Worm (Caenorhabditis elegans) whole organism, L2 larva: ENCODE measurements around the gene zig-11.

ENCODE experiments used
- C34F6.9 ChIP-seq: fragments of 150-350 bp; optimal IDR thresholded peaks from 2 replicates; lab custom pipeline; 2014; ENCODE audit warnings: missing biosample characterization, missing genetic modification characterization
- F13H6.1 ChIP-seq: sonication (generic microtip); optimal IDR thresholded peaks from 2 replicates; lab custom pipeline; 2016; ENCODE audit warnings: missing genetic modification characterization, missing compliant biosample characterization
- R02D3.7 ChIP-seq: fragments of 150-350 bp; optimal IDR thresholded peaks from 2 replicates; lab custom pipeline; 2014; ENCODE audit warnings: missing biosample characterization, missing genetic modification characterization
- Y55F3AM.14 ChIP-seq: fragments of 200-800 bp; sonication (Bioruptor generic); optimal IDR thresholded peaks from 2 replicates; lab custom pipeline; 2018; ENCODE audit warnings: mild to moderate bottlenecking, missing genetic modification characterization, missing compliant biosample characterization
- ZK546.5 ChIP-seq: sonication (generic microtip); optimal IDR thresholded peaks from 2 replicates; lab custom pipeline; 2017; ENCODE audit warnings: missing biosample characterization, missing genetic modification characterization
- alr-1 ChIP-seq: fragments of 150-350 bp; optimal IDR thresholded peaks from 2 replicates; lab custom pipeline; 2014; ENCODE audit warnings: missing biosample characterization, missing genetic modification characterization
- ama-1 ChIP-seq: fragments of 150-350 bp; optimal IDR thresholded peaks from 2 replicates; lab custom pipeline; 2018; ENCODE audit warnings: inconsistent platforms
- ceh-82 ChIP-seq: fragments of 150-350 bp; optimal IDR thresholded peaks from 2 replicates; lab custom pipeline; 2014; ENCODE audit warnings: missing biosample characterization, missing genetic modification characterization
- crh-2 ChIP-seq: sonication (generic microtip); optimal IDR thresholded peaks from 2 replicates; lab custom pipeline; 2017; ENCODE audit warnings: missing biosample characterization, missing genetic modification characterization
- dmd-4 ChIP-seq: sonication (generic microtip); optimal IDR thresholded peaks from 2 replicates; lab custom pipeline; 2017; ENCODE audit warnings: missing biosample characterization, missing genetic modification characterization
- elt-3 ChIP-seq: sonication (generic microtip); optimal IDR thresholded peaks from 2 replicates; lab custom pipeline; 2017; ENCODE audit warnings: missing biosample characterization, missing genetic modification characterization
- fos-1 ChIP-seq: fragments of 150-350 bp; optimal IDR thresholded peaks from 2 replicates; lab custom pipeline; 2014; ENCODE audit warnings: missing biosample characterization, missing genetic modification characterization
- gmeb-1 ChIP-seq: fragments of 150-350 bp; optimal IDR thresholded peaks from 2 replicates; lab custom pipeline; 2014; ENCODE audit warnings: missing biosample characterization, missing genetic modification characterization
- lin-11 ChIP-seq: fragments of 150-350 bp; sonication (generic microtip); optimal IDR thresholded peaks from 2 replicates; lab custom pipeline; 2014; ENCODE audit warnings: missing biosample characterization, missing genetic modification characterization, inconsistent platforms, mixed read lengths
- lin-13 ChIP-seq: fragments of 150-350 bp; optimal IDR thresholded peaks from 2 replicates; lab custom pipeline; 2014; ENCODE audit warnings: missing biosample characterization, missing genetic modification reagents, missing genetic modification characterization
- lin-39 ChIP-seq: fragments of 150-350 bp; optimal IDR thresholded peaks from 2 replicates; lab custom pipeline; 2014; ENCODE audit warnings: missing biosample characterization, missing genetic modification reagents, missing genetic modification characterization
- lsy-2 ChIP-seq, 2 experiments: fragments of 150-350 bp in 1 of 2; sonication (generic microtip) in 1 of 2; optimal IDR thresholded peaks; 2 replicates each; lab custom pipeline; 2014 to 2017; ENCODE audit warnings: missing biosample characterization in 2 of 2, missing genetic modification characterization in 2 of 2
- mdl-1 ChIP-seq, 2 experiments: fragments of 150-350 bp in 1 of 2; sonication (generic microtip) in 1 of 2; optimal IDR thresholded peaks; 2 replicates each; lab custom pipeline; 2017; ENCODE audit warnings: missing biosample characterization in 2 of 2, missing genetic modification characterization in 2 of 2
- nhr-10 ChIP-seq: sonication (generic microtip); optimal IDR thresholded peaks from 2 replicates; lab custom pipeline; 2017; ENCODE audit warnings: missing biosample characterization, missing genetic modification characterization
- nhr-11 ChIP-seq: fragments of 150-350 bp; optimal IDR thresholded peaks from 2 replicates; lab custom pipeline; 2014; ENCODE audit warnings: missing biosample characterization, missing genetic modification characterization
- nhr-12 ChIP-seq: fragments of 150-350 bp; optimal IDR thresholded peaks from 2 replicates; lab custom pipeline; 2014; ENCODE audit warnings: missing biosample characterization, missing genetic modification characterization
- nhr-129 ChIP-seq: fragments of 150-350 bp; optimal IDR thresholded peaks from 2 replicates; lab custom pipeline; 2014; ENCODE audit warnings: missing biosample characterization, missing genetic modification characterization
- nhr-21 ChIP-seq: fragments of 150-350 bp; optimal IDR thresholded peaks from 2 replicates; lab custom pipeline; 2014; ENCODE audit warnings: missing biosample characterization, missing genetic modification characterization
- nhr-23 ChIP-seq: fragments of 150-350 bp; optimal IDR thresholded peaks from 2 replicates; lab custom pipeline; 2014; ENCODE audit warnings: missing biosample characterization, missing genetic modification reagents, missing genetic modification characterization
- nhr-237 ChIP-seq: fragments of 150-350 bp; optimal IDR thresholded peaks from 2 replicates; lab custom pipeline; 2014; ENCODE audit warnings: missing biosample characterization, missing genetic modification characterization
- nhr-25 ChIP-seq: fragments of 150-350 bp; sonication (generic microtip); optimal IDR thresholded peaks from 3 replicates; lab custom pipeline; 2014; ENCODE audit warnings: missing biosample characterization, missing genetic modification characterization
- nhr-6 ChIP-seq: fragments of 150-350 bp; optimal IDR thresholded peaks from 2 replicates; lab custom pipeline; 2014; ENCODE audit warnings: missing biosample characterization, missing genetic modification characterization
- nhr-77 ChIP-seq: fragments of 150-350 bp; optimal IDR thresholded peaks from 2 replicates; lab custom pipeline; 2014; ENCODE audit warnings: missing biosample characterization, missing genetic modification characterization
- peb-1 ChIP-seq: fragments of 150-350 bp; optimal IDR thresholded peaks from 2 replicates; lab custom pipeline; 2014; ENCODE audit warnings: missing biosample characterization, missing genetic modification characterization
- skn-1 ChIP-seq: sonication (generic microtip); optimal IDR thresholded peaks from 2 replicates; lab custom pipeline; 2017; ENCODE audit warnings: missing biosample characterization, missing genetic modification characterization
- sma-3 ChIP-seq: sonication (generic microtip); optimal IDR thresholded peaks from 2 replicates; lab custom pipeline; 2016; ENCODE audit warnings: missing genetic modification reagents, missing genetic modification characterization, missing compliant biosample characterization
- sma-9 ChIP-seq, 2 experiments: fragments of 150-350 bp in 1 of 2; sonication (generic microtip) in 1 of 2; optimal IDR thresholded peaks; 2 replicates each; lab custom pipeline; 2014 to 2016; ENCODE audit warnings: missing genetic modification characterization in 2 of 2, mild to moderate bottlenecking in 1 of 2, missing biosample characterization in 1 of 2, missing compliant biosample characterization in 1 of 2, missing genetic modification reagents in 1 of 2, moderate library complexity in 1 of 2
- snpc-4 ChIP-seq: fragments of 150-350 bp; optimal IDR thresholded peaks from 2 replicates; lab custom pipeline; 2014; ENCODE audit warnings: missing biosample characterization, missing genetic modification characterization
- unc-39 ChIP-seq: fragments of 150-350 bp; optimal IDR thresholded peaks from 2 replicates; lab custom pipeline; 2014; ENCODE audit warnings: missing biosample characterization, missing genetic modification characterization
- unc-55 ChIP-seq: fragments of 150-350 bp; sonication (generic microtip); optimal IDR thresholded peaks from 3 replicates; lab custom pipeline; 2014; ENCODE audit warnings: missing biosample characterization, missing genetic modification reagents, missing genetic modification characterization
- unc-62 ChIP-seq: fragments of 150-350 bp; optimal IDR thresholded peaks from 2 replicates; lab custom pipeline; 2014; ENCODE audit warnings: missing biosample characterization, missing genetic modification reagents, missing genetic modification characterization
- zag-1 ChIP-seq: fragments of 150-350 bp; optimal IDR thresholded peaks from 2 replicates; lab custom pipeline; 2014; ENCODE audit warnings: missing biosample characterization, missing genetic modification characterization
- ztf-1 ChIP-seq: fragments of 200-800 bp; sonication (Bioruptor generic); conservative IDR thresholded peaks from 2 replicates; pipeline ENCODE4 v1.3.6; 2022; ENCODE audit warnings: missing genetic modification characterization, missing compliant biosample characterization
- ztf-11 ChIP-seq: sonication (generic microtip); optimal IDR thresholded peaks from 2 replicates; lab custom pipeline; 2017; ENCODE audit warnings: missing biosample characterization, missing genetic modification characterization
- ztf-4 ChIP-seq: fragments of 150-350 bp; optimal IDR thresholded peaks from 2 replicates; lab custom pipeline; 2014; ENCODE audit warnings: missing biosample characterization, missing genetic modification characterization

zig-11 gene

DNA sequence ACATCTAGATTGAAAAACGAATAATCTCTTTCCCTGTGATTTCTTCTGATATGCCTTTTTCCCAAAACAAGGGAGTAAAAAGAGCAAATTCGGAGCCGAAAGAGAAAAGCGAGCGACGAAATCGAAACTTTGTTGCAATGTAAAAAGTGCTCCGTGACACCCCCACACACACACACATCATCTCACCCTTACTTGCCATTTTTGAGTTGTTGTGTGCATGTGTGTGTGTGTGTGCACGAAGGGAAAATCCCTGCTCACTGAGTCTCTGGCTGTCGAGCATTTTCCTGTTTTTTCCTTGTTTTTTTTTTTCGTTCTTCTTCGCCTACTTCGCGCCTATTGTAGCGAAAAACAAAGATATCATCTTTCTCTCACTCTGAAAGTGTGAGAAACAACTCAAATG is 5.7 kb downstream of the zig-11 start:
- TF ChIP-seq ztf-11 (tag; lab: Kevin White, UChicago) (no peak), ztf-4 (no peak), sma-9 (GFP tag; optimal IDR thresholded peaks at IDR 0.05; lab: Kevin White, UChicago) (no peak), sma-9 (tag; optimal IDR thresholded peaks at IDR 0.05; lab: Kevin White, UChicago) (no peak), C34F6.9 (tag; lab: Kevin White, UChicago) (peak; percentile 5), nhr-129 (tag; lab: Kevin White, UChicago) (peak; percentile 7), unc-55 (GFP tag; lab: Kevin White, UChicago) (peak; percentile 7)

DNA sequence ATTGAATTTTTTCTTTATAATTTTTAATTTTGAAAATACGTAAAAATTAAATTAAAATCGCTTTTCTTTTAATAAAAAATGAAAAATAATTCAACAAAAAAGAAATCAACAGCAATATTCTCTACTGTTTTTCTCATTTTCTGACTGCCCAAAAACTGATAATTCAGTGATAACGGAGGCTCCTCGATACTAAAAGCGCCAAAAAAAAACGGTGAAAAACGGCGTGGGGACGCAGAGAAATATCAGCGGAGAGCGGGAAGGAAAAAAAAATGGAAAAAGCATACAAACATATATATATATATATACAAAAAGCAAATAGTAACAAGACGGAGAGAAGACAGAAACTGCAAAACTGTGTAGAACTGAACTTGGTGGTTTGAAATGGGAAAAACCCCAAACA is 9.6 kb downstream of the zig-11 start:
- TF ChIP-seq R02D3.7 (tag; lab: Kevin White, UChicago), result no peak
- TF ChIP-seq fos-1, result peak; percentile 40
- peak; percentile 8 for TF ChIP-seq gmeb-1

- TF ChIP-seq nhr-12 (tag; lab: Kevin White, UChicago), result no peak
- no peak for TF ChIP-seq sma-3
- TF ChIP-seq lin-13 (GFP tag; lab: Kevin White, UChicago), result no peak
- TF ChIP-seq crh-2 (tag; lab: Kevin White, UChicago), result no peak
- TF ChIP-seq elt-3, result no peak
- TF ChIP-seq ztf-11 (tag; lab: Kevin White, UChicago), result no peak
- no peak for TF ChIP-seq dmd-4 (tag; lab: Kevin White, UChicago)
- TF ChIP-seq, all 48 proteins: peak for 0
Observed at ce11 chrV:1878030-1878429, 14.7 kb downstream of the zig-11 start.

- TF ChIP-seq lsy-2 (tag; optimal IDR thresholded peaks at IDR 0.05; lab: Kevin White, UChicago), result peak in 1 of 2 experiments; percentile 10
- no peak for TF ChIP-seq nhr-10 (tag; lab: Kevin White, UChicago)
- peak; percentile 88; the same call in 1 of the 2 replicates for TF ChIP-seq ztf-1
- no peak for TF ChIP-seq unc-62 (GFP tag; lab: Kevin White, UChicago)
- peak; percentile 39 for TF ChIP-seq sma-9 (GFP tag; optimal IDR thresholded peaks at IDR 0.05; lab: Kevin White, UChicago)
- TF ChIP-seq sma-9 (tag; optimal IDR thresholded peaks at IDR 0.05; lab: Kevin White, UChicago), result no peak
- TF ChIP-seq ztf-4, result no peak
- no peak for TF ChIP-seq mdl-1 (tag; optimal IDR thresholded peaks at IDR 0.05; lab: Kevin White, UChicago)
- TF ChIP-seq sma-3, result peak; percentile 18
- TF ChIP-seq nhr-25 (tag; lab: Kevin White, UChicago), result peak; percentile 4
- peak; percentile 67 for TF ChIP-seq ama-1 (lab: Kevin White, UChicago)
- peak; percentile 27 for TF ChIP-seq Y55F3AM.14
Observed at ce11 chrV:1875497-1875988, 17.2 kb downstream of the zig-11 start.

DNA sequence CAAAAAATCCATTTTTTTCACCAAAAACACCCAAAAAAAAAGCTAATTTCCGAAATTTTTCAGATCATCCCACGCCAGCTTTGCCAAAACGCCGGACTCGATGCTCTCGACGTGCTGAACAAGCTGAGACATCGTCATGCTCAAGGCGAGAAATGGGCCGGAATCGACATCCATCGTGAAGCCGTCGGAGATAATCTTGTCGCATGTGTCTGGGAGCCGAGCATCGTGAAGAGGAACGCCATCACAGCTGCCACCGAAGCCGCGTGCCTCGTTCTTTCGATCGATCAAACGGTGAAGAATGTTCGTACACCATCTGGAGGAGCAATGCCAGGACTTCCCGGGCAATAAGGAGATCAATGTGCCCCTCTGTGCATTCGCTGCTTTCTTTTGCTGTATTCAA is 17.9 kb downstream of the zig-11 start:
- no peak for TF ChIP-seq ceh-82
- no peak for TF ChIP-seq sma-3
- TF ChIP-seq nhr-77, result no peak
- no peak for TF ChIP-seq nhr-6
- no peak for TF ChIP-seq nhr-237 (tag; lab: Kevin White, UChicago)
- no peak for TF ChIP-seq crh-2 (tag; lab: Kevin White, UChicago)
- TF ChIP-seq unc-62 (GFP tag; lab: Kevin White, UChicago), result no peak
- no peak for TF ChIP-seq unc-55 (GFP tag; lab: Kevin White, UChicago)
- TF ChIP-seq alr-1, result no peak

DNA sequence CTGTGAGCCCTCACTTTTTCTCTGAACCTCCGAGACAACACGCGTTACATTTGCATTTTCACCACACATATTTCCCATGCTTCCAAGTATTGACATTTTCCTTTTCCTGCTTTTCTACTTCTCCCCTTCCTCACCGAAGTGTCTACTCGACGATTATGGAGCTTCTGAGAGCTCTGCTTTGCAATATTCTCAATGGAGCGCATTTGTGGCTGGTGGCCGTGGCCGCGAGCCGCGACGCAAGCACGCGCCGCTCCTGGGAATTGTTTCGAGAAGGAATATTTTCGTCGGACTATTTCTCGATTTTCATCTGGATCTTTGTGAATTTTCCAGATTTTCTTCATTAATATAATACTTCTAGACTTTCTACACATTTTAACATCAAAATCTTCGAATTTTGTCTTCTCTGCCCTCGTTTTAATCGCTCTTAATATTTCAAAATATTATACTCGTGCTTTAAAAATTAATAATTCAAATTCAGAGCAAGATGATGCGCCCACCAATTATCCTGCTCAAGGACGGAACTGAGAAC is 20.9 kb downstream of the zig-11 start, which contains the start of the genes T10B5.4 and cct-7:
Gene T10B5.4, minus strand, starts transcription at position 40 of the 529 bp plus-strand sequence.
Gene cct-7, plus strand, starts transcription at position 479 of the 529 bp plus-strand sequence.
- TF ChIP-seq nhr-21 (peak; percentile 67), alr-1 (no peak), elt-3 (no peak), nhr-25 (tag; lab: Kevin White, UChicago) (peak; percentile 26), skn-1 (tag; lab: Kevin White, UChicago) (peak; percentile 10), nhr-129 (tag; lab: Kevin White, UChicago) (peak; percentile 93), lsy-2 (tag; optimal IDR thresholded peaks at IDR 0.05; lab: Kevin White, UChicago) (peak; percentile 54 to 91), ztf-4 (peak; percentile 40), fos-1 (peak; percentile 84), nhr-10 (tag; lab: Kevin White, UChicago) (no peak), mdl-1 (tag; optimal IDR thresholded peaks at IDR 0.05; lab: Kevin White, UChicago) (peak in 1 of 2 experiments; percentile 80), zag-1 (tag; lab: Kevin White, UChicago) (peak; percentile 96), nhr-11 (tag; lab: Kevin White, UChicago) (no peak), ZK546.5 (tag; lab: Kevin White, UChicago) (no peak), ztf-1 (no peak), R02D3.7 (tag; lab: Kevin White, UChicago) (no peak), ceh-82 (no peak), lin-39 (tag; lab: Kevin White, UChicago) (no peak), sma-9 (GFP tag; optimal IDR thresholded peaks at IDR 0.05; lab: Kevin White, UChicago) (peak; percentile 70), sma-9 (tag; optimal IDR thresholded peaks at IDR 0.05; lab: Kevin White, UChicago) (no peak), peb-1 (tag; lab: Kevin White, UChicago) (no peak), snpc-4 (tag; lab: Kevin White, UChicago) (peak; percentile 65), nhr-237 (tag; lab: Kevin White, UChicago) (no peak), lin-11 (peak; percentile 84), F13H6.1 (tag; lab: Kevin White, UChicago) (peak; percentile 87), nhr-77 (no peak), C34F6.9 (tag; lab: Kevin White, UChicago) (peak; percentile 98), unc-39 (tag; lab: Kevin White, UChicago) (no peak), unc-55 (GFP tag; lab: Kevin White, UChicago) (peak; percentile 97), nhr-23 (tag; lab: Kevin White, UChicago) (no peak)
